Worm (Caenorhabditis elegans): ENCODE results near the gene lig-4.

ce11 chrIII:7552859-7553258 is 31.6 kb downstream of the lig-4 start:
- TF ChIP-seq him-1 (tag; optimal IDR thresholded peaks at IDR 0.05) (no peak), dao-5 (tag; optimal IDR thresholded peaks at IDR 0.05) (no peak), W03F9.2 (tag; optimal IDR thresholded peaks at IDR 0.05) (no peak)

All from whole organism, L4/young adult.